Worm (Caenorhabditis elegans) whole organism, mixed stage, embryonic: ENCODE data around the gene sec-6.

Source experiments
- M03D4.4 ChIP-seq: sonication (generic microtip); optimal IDR thresholded peaks from 2 replicates; lab custom pipeline; 2017; ENCODE audit warnings: mild to moderate bottlenecking, missing genetic modification characterization, missing compliant biosample characterization
- bed-3 ChIP-seq: fragments of 200-800 bp; sonication (Bioruptor generic); optimal IDR thresholded peaks from 3 replicates; lab custom pipeline; 2018; ENCODE audit warnings: mild to moderate bottlenecking, missing genetic modification characterization, moderate library complexity, missing compliant biosample characterization
- blmp-1 ChIP-seq: fragments of 150-350 bp; optimal IDR thresholded peaks from 2 replicates; lab custom pipeline; 2014; ENCODE audit warnings: missing biosample characterization, missing genetic modification characterization
- ceh-39 ChIP-seq: fragments of 150-350 bp; optimal IDR thresholded peaks from 2 replicates; lab custom pipeline; 2014; ENCODE audit warnings: missing biosample characterization, missing genetic modification characterization
- ceh-43 ChIP-seq: fragments of 200-800 bp; sonication (Bioruptor generic); optimal IDR thresholded peaks from 2 replicates; lab custom pipeline; 2018; ENCODE audit warnings: mild to moderate bottlenecking, missing genetic modification characterization, moderate library complexity, missing compliant biosample characterization
- ceh-83 ChIP-seq: fragments of 200-800 bp; sonication (Bioruptor generic); optimal IDR thresholded peaks from 2 replicates; lab custom pipeline; 2018; ENCODE audit warnings: mild to moderate bottlenecking, missing genetic modification characterization, missing compliant biosample characterization
- ces-1 ChIP-seq: fragments of 150-350 bp; optimal IDR thresholded peaks from 2 replicates; lab custom pipeline; 2014; ENCODE audit warnings: missing biosample characterization, missing genetic modification reagents, missing genetic modification characterization
- cnd-1 ChIP-seq: fragments of 200-800 bp; sonication (Bioruptor generic); optimal IDR thresholded peaks from 2 replicates; lab custom pipeline; 2018; ENCODE audit warnings: mild to moderate bottlenecking, missing genetic modification characterization, missing compliant biosample characterization
- drap-1 ChIP-seq: fragments of 200-800 bp; sonication (Bioruptor generic); optimal IDR thresholded peaks from 3 replicates; lab custom pipeline; 2018; ENCODE audit warnings: mild to moderate bottlenecking, missing genetic modification characterization, missing compliant biosample characterization
- elt-1 ChIP-seq: sonication (generic microtip); optimal IDR thresholded peaks from 2 replicates; lab custom pipeline; 2017; ENCODE audit warnings: missing genetic modification characterization, mild to moderate bottlenecking, missing compliant biosample characterization, antibody characterized with exemption, moderate library complexity, borderline replicate concordance; ENCODE audit not compliant: insufficient read depth
- elt-3 ChIP-seq: fragments of 150-350 bp; optimal IDR thresholded peaks from 2 replicates; lab custom pipeline; 2014; ENCODE audit warnings: missing biosample characterization, missing genetic modification characterization
- ham-2 ChIP-seq: fragments of 200-800 bp; sonication (Bioruptor generic); optimal IDR thresholded peaks from 2 replicates; lab custom pipeline; 2018; ENCODE audit warnings: mild to moderate bottlenecking, missing genetic modification characterization, missing compliant biosample characterization
- lin-13 ChIP-seq: fragments of 150-350 bp; optimal IDR thresholded peaks from 2 replicates; lab custom pipeline; 2014; ENCODE audit warnings: missing biosample characterization, missing genetic modification characterization
- lin-32 ChIP-seq: fragments of 200-800 bp; sonication (Bioruptor generic); optimal IDR thresholded peaks from 2 replicates; lab custom pipeline; 2018; ENCODE audit warnings: mild to moderate bottlenecking, missing genetic modification characterization, missing compliant biosample characterization
- lsy-2 ChIP-seq: fragments of 150-350 bp; optimal IDR thresholded peaks from 2 replicates; lab custom pipeline; 2014; ENCODE audit warnings: missing biosample characterization, missing genetic modification characterization
- mab-5 ChIP-seq: fragments of 150-350 bp; optimal IDR thresholded peaks from 2 replicates; lab custom pipeline; 2014; ENCODE audit warnings: missing biosample characterization, missing genetic modification characterization
- mls-2 ChIP-seq: sonication (generic microtip); optimal IDR thresholded peaks from 2 replicates; lab custom pipeline; 2016; ENCODE audit warnings: mild to moderate bottlenecking, missing genetic modification characterization, moderate library complexity, missing compliant biosample characterization
- nhr-2 ChIP-seq: fragments of 150-350 bp; optimal IDR thresholded peaks from 2 replicates; lab custom pipeline; 2014; ENCODE audit warnings: missing biosample characterization, missing genetic modification characterization
- nhr-237 ChIP-seq: fragments of 150-350 bp; optimal IDR thresholded peaks from 2 replicates; lab custom pipeline; 2014; ENCODE audit warnings: missing biosample characterization, missing genetic modification characterization
- nhr-76 ChIP-seq: sonication (generic microtip); optimal IDR thresholded peaks from 2 replicates; lab custom pipeline; 2017; ENCODE audit warnings: missing biosample characterization, missing genetic modification characterization
- pha-4 ChIP-seq: fragments of 150-350 bp; optimal IDR thresholded peaks from 2 replicates; lab custom pipeline; 2018; ENCODE audit warnings: missing biosample characterization, missing genetic modification reagents, missing genetic modification characterization
- sem-2 ChIP-seq: fragments of 200-800 bp; sonication (Bioruptor generic); optimal IDR thresholded peaks from 2 replicates; lab custom pipeline; 2018; ENCODE audit warnings: mild to moderate bottlenecking, missing genetic modification characterization, missing compliant biosample characterization
- snpc-4 ChIP-seq: fragments of 150-350 bp; optimal IDR thresholded peaks from 2 replicates; lab custom pipeline; 2014; ENCODE audit warnings: missing biosample characterization, missing genetic modification characterization
- tbx-8 ChIP-seq: fragments of 200-800 bp; sonication (Bioruptor generic); optimal IDR thresholded peaks from 2 replicates; lab custom pipeline; 2018; ENCODE audit warnings: mild to moderate bottlenecking, missing genetic modification characterization, moderate library complexity, missing compliant biosample characterization
- unc-120 ChIP-seq: sonication (generic microtip); optimal IDR thresholded peaks from 2 replicates; lab custom pipeline; 2017; ENCODE audit warnings: missing genetic modification characterization, missing compliant biosample characterization; ENCODE audit not compliant: poor library complexity, severe bottlenecking
- unc-39 ChIP-seq: fragments of 150-350 bp; optimal IDR thresholded peaks from 2 replicates; lab custom pipeline; 2014; ENCODE audit warnings: missing biosample characterization, missing genetic modification characterization
- unc-62 ChIP-seq: fragments of 150-350 bp; optimal IDR thresholded peaks from 2 replicates; lab custom pipeline; 2014; ENCODE audit warnings: missing biosample characterization, missing genetic modification reagents, missing genetic modification characterization
- zip-8 ChIP-seq: fragments of 150-350 bp; optimal IDR thresholded peaks from 2 replicates; lab custom pipeline; 2014; ENCODE audit warnings: missing biosample characterization, missing genetic modification characterization

sec-6 gene

ce11 chrII:5407548-5407947 lies 48.2 kb downstream of the sec-6 start, which contains the start of gene clec-141:
Gene clec-141, minus strand, starts transcription at chrII:5407648.
- TF ChIP-seq mab-5 (tag; lab: Kevin White, UChicago) (no peak), cnd-1 (tag; lab: Kevin White, UChicago) (no peak), ces-1 (GFP tag; lab: Kevin White, UChicago) (no peak), mls-2 (tag; lab: Kevin White, UChicago) (no peak), tbx-8 (GFP tag; lab: Kevin White, UChicago) (no peak), elt-1 (tag; lab: Kevin White, UChicago) (no peak), nhr-2 (tag; lab: Kevin White, UChicago) (no peak), unc-62 (no peak)

- TF ChIP-seq M03D4.4 (tag; lab: Kevin White, UChicago) (no peak), ceh-83 (GFP tag; lab: Kevin White, UChicago) (no peak), pha-4 (tag; lab: Kevin White, UChicago) (no peak), snpc-4 (no peak), ceh-43 (GFP tag; lab: Kevin White, UChicago) (no peak), tbx-8 (GFP tag; lab: Kevin White, UChicago) (no peak), drap-1 (GFP tag; lab: Kevin White, UChicago) (no peak), lin-13 (tag; lab: Kevin White, UChicago) (no peak)
These were observed 49.6 kb downstream of the sec-6 start, which contains the start of the genes EEED8.12 and EEED8.4 for ce11 chrII:5408924-5409323. Gene EEED8.12, minus strand, starts transcription at chrII:5409024. Gene EEED8.4, plus strand, starts transcription at chrII:5409319.

- TF ChIP-seq zip-8 (tag; lab: Kevin White, UChicago) (peak; percentile 32), mls-2 (tag; lab: Kevin White, UChicago) (no peak)
These were observed 53.1 kb downstream of the sec-6 start, which contains the start of the genes EEED8.13 and EEED8.18 for ce11 chrII:5412467-5412866. Gene EEED8.13, minus strand, starts transcription at chrII:5412567. Gene EEED8.18, minus strand, starts transcription at chrII:5412610.

DNA sequence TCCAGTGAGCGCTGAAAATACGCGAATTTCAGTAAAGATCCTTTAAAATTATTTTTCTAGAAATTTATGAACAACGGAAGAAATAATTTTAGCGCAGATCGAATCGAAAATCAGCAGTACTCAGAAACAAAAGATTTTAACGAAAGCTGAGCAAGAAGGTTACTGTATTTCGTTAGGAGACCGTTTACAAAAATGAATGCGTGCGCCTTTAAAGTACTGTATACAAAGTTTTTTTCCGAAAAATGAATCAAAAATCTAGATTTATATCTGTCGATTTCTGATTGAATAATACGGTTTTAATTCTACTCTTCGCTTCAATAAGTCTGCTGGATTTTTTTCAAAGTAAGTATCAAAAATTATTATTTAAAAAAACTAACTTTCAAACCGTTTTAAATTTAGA lies 54.7 kb downstream of the sec-6 start, which contains the start of the genes EEED8.14 and EEED8.3:
Gene EEED8.14 (minus strand): TSS at position 13 of the 400 bp plus-strand sequence.
Gene EEED8.3 (plus strand): TSS at position 237 of the 400 bp plus-strand sequence.
- TF ChIP-seq elt-3 (tag; lab: Kevin White, UChicago): no peak
- no peak for TF ChIP-seq unc-39
- no peak for TF ChIP-seq unc-120
- TF ChIP-seq M03D4.4 (tag; lab: Kevin White, UChicago): no peak
- no peak for TF ChIP-seq nhr-2 (tag; lab: Kevin White, UChicago)
- no peak for TF ChIP-seq ham-2 (GFP tag; lab: Kevin White, UChicago)
- TF ChIP-seq sem-2 (GFP tag; lab: Kevin White, UChicago): no peak
- no peak for TF ChIP-seq nhr-76 (tag; lab: Kevin White, UChicago)
- no peak for TF ChIP-seq nhr-237 (tag; lab: Kevin White, UChicago)
- TF ChIP-seq snpc-4: no peak
- TF ChIP-seq tbx-8 (GFP tag; lab: Kevin White, UChicago): no peak
- no peak for TF ChIP-seq ceh-83 (GFP tag; lab: Kevin White, UChicago)
- TF ChIP-seq lin-32 (GFP tag; lab: Kevin White, UChicago): no peak
- TF ChIP-seq drap-1 (GFP tag; lab: Kevin White, UChicago): no peak
- TF ChIP-seq cnd-1 (tag; lab: Kevin White, UChicago): no peak
- TF ChIP-seq bed-3: no peak
- TF ChIP-seq blmp-1 (tag; lab: Kevin White, UChicago): no peak
- no peak for TF ChIP-seq zip-8 (tag; lab: Kevin White, UChicago)
- no peak for TF ChIP-seq lsy-2 (tag; lab: Kevin White, UChicago)

DNA sequence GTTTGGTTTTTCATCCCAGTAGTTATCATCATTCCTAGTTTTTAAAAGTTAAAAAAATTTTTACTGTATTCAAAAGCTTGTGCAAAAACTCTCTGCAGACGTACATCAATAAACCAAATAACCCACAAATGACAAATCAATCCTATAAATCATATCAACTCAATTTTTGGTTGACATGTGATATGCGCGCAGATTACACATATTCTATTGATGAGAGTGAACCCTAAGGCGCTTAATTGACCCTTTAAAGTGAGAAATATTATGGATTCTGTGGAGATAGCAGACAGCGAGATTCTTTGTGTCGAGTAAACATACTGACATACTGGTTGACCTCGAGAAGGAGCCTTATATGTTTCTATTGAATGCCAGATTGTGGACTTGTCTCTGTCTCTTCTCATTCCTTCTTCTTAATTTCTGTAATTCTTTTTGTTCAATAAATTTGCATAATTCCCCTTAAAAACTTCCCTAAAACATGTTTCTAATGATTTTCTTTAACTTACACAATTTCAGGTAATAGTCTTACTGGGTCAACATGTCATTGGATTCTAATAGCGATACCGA lies 56.9 kb downstream of the sec-6 start, which contains the start of gene EEED8.2:
Gene EEED8.2 (plus strand): TSS at position 511 of the 561 bp plus-strand sequence.
- no peak for TF ChIP-seq ceh-39 (tag; lab: Kevin White, UChicago)
- TF ChIP-seq lsy-2 (tag; lab: Kevin White, UChicago): no peak
- no peak for TF ChIP-seq drap-1 (GFP tag; lab: Kevin White, UChicago)
- TF ChIP-seq ces-1 (GFP tag; lab: Kevin White, UChicago): no peak
- TF ChIP-seq unc-62: peak; percentile 92
- TF ChIP-seq ham-2 (GFP tag; lab: Kevin White, UChicago): no peak
- TF ChIP-seq nhr-237 (tag; lab: Kevin White, UChicago): no peak
- TF ChIP-seq zip-8 (tag; lab: Kevin White, UChicago): no peak
- no peak for TF ChIP-seq unc-39
- TF ChIP-seq snpc-4: no peak
- no peak for TF ChIP-seq lin-32 (GFP tag; lab: Kevin White, UChicago)
- TF ChIP-seq nhr-2 (tag; lab: Kevin White, UChicago): peak; percentile 14
- peak; percentile 64 for TF ChIP-seq mab-5 (tag; lab: Kevin White, UChicago)
- peak; percentile 18 for TF ChIP-seq pha-4 (tag; lab: Kevin White, UChicago)
- TF ChIP-seq nhr-76 (tag; lab: Kevin White, UChicago): no peak
